Worm (Caenorhabditis elegans) whole organism, mixed stage, embryonic: ENCODE results near the gene C30H6.8.

ENCODE experiments used
- nhr-12 ChIP-seq: fragments of 150-350 bp; optimal IDR thresholded peaks from 2 replicates; lab custom pipeline; 2014; ENCODE audit warnings: missing biosample characterization, missing genetic modification characterization
- pha-4 ChIP-seq: fragments of 150-350 bp; optimal IDR thresholded peaks from 2 replicates; lab custom pipeline; 2018; ENCODE audit warnings: missing biosample characterization, missing genetic modification reagents, missing genetic modification characterization
- unc-39 ChIP-seq: fragments of 150-350 bp; optimal IDR thresholded peaks from 2 replicates; lab custom pipeline; 2014; ENCODE audit warnings: missing biosample characterization, missing genetic modification characterization
- unc-62 ChIP-seq: fragments of 150-350 bp; optimal IDR thresholded peaks from 2 replicates; lab custom pipeline; 2014; ENCODE audit warnings: missing biosample characterization, missing genetic modification reagents, missing genetic modification characterization

- TF ChIP-seq nhr-12 (tag; lab: Kevin White, UChicago) (no peak), unc-62 (GFP tag; lab: Kevin White, UChicago) (no peak), pha-4 (tag; lab: Kevin White, UChicago) (no peak), unc-39 (tag; lab: Kevin White, UChicago) (no peak)
Measured at ce11 chrIV:17413343-17413742, 31.2 kb downstream of the C30H6.8 start.
